Worm (Caenorhabditis elegans): Measurements from ENCODE around the gene dnj-9.
"Not testable (repeated sequence)": the region's sequence is repeated elsewhere in the genome, so short reads cannot be mapped to it uniquely, and the experiment has no call there.

The dnj-9 gene

DNA sequence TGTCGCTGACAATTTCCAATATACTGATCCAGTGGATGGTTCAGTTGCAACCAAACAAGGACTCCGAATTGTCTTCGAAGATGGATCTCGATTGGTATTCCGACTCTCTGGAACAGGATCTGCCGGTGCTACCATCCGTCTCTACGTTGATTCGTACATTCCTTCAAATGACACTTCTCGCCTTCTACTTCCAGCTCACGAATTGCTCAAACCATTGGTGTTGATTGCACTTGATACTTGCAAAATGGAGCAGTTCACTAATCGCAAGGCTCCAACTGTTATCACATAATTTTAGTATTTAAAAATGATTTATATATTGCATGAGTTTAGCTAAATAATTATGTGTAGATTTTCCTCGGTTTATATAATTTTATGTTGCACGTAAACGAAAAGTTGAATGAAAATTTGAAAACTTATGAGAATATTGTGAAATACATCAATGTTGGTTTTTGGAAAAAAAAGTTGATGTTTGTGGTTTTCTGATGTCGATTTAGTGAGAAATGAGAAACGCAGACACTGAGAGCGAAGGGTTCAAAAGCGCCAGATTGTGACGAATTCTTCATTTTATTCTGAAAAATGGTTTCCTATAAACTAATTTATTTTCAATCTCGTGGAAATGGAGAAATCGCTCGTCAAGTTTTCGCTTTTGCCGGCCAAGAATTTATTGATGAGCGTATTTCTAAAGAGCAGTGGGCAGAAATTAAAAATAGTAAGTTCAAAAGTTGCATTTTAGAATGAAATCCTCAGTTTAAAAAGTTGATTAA, 39.3 kb downstream of the dnj-9 start, which contains the start of gene gst-9:
Gene gst-9 (plus strand): TSS at position 574 of the 764 bp plus-strand sequence.
- TF ChIP-seq mab-5 (tag; optimal IDR thresholded peaks at IDR 0.05) (no peak), ama-1 (optimal IDR thresholded peaks at IDR 0.05) (peak; percentile 81), nhr-129 (tag; optimal IDR thresholded peaks at IDR 0.05) (peak; percentile 33), ztf-4 (tag; optimal IDR thresholded peaks at IDR 0.05) (peak; percentile 66), unc-39 (tag; optimal IDR thresholded peaks at IDR 0.05) (no peak), aly-2 (tag; optimal IDR thresholded peaks at IDR 0.05) (no peak), zag-1 (tag; optimal IDR thresholded peaks at IDR 0.05) (no peak), sma-3 (GFP tag; optimal IDR thresholded peaks at IDR 0.05) (peak; percentile 23), lin-39 (tag; optimal IDR thresholded peaks at IDR 0.05) (no peak), sem-4 (tag; optimal IDR thresholded peaks at IDR 0.05) (no peak), egl-27 (tag; optimal IDR thresholded peaks at IDR 0.05) (no peak), F13H6.1 (tag; optimal IDR thresholded peaks at IDR 0.05) (peak; percentile 25), crh-2 (tag; optimal IDR thresholded peaks at IDR 0.05) (peak; percentile 61), lsy-2 (tag; optimal IDR thresholded peaks at IDR 0.05) (peak in 1 of 2 experiments; percentile 51), alr-1 (tag; optimal IDR thresholded peaks at IDR 0.05) (no peak), nhr-6 (tag; optimal IDR thresholded peaks at IDR 0.05) (peak; percentile 8), sma-9 (GFP tag; optimal IDR thresholded peaks at IDR 0.05) (peak; percentile 33), sma-9 (tag; optimal IDR thresholded peaks at IDR 0.05) (no peak), unc-55 (GFP tag; optimal IDR thresholded peaks at IDR 0.05) (peak; percentile 43)

DNA sequence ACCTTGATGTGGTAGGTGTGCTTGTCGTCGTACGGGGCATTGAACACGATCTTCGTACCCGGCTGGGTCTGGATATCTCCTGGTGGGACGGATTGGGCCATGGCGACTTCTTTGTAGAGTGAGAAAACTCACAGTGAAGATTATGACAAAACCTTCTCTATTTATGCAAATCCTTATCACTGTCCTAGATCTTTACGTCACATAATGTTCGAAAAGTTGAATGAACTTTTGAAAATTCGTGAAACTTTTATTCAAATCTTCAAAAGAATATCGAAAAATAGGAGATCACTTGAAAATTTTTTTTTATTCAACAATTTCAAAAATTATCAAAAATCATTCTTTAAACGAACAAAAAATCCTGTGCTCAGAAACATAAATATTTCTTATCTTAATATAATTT, 40.7 kb downstream of the dnj-9 start, which contains the start of gene msp-33:
Gene msp-33 (minus strand): TSS at position 101 of the 400 bp plus-strand sequence.
- TF ChIP-seq ZK546.5 (tag; optimal IDR thresholded peaks at IDR 0.05) (no peak), blmp-1 (tag; optimal IDR thresholded peaks at IDR 0.05; ENCODE audit: insufficient read depth) (no peak), sma-9 (GFP tag; optimal IDR thresholded peaks at IDR 0.05) (no peak), sma-9 (tag; optimal IDR thresholded peaks at IDR 0.05) (no peak), unc-62 (GFP tag; optimal IDR thresholded peaks at IDR 0.05) (no peak), egl-27 (tag; optimal IDR thresholded peaks at IDR 0.05) (no peak), F13H6.1 (tag; optimal IDR thresholded peaks at IDR 0.05) (no peak), R02D3.7 (tag; optimal IDR thresholded peaks at IDR 0.05) (no peak), nhr-129 (tag; optimal IDR thresholded peaks at IDR 0.05) (no peak), nhr-237 (tag; optimal IDR thresholded peaks at IDR 0.05) (no peak), nhr-21 (tag; optimal IDR thresholded peaks at IDR 0.05) (no peak), aly-2 (tag; optimal IDR thresholded peaks at IDR 0.05) (no peak), lin-11 (tag; optimal IDR thresholded peaks at IDR 0.05) (no peak), unc-55 (GFP tag; optimal IDR thresholded peaks at IDR 0.05) (no peak), lin-39 (tag; optimal IDR thresholded peaks at IDR 0.05) (no peak), skn-1 (tag; optimal IDR thresholded peaks at IDR 0.05) (no peak), nhr-25 (tag; optimal IDR thresholded peaks at IDR 0.05) (no peak)

DNA sequence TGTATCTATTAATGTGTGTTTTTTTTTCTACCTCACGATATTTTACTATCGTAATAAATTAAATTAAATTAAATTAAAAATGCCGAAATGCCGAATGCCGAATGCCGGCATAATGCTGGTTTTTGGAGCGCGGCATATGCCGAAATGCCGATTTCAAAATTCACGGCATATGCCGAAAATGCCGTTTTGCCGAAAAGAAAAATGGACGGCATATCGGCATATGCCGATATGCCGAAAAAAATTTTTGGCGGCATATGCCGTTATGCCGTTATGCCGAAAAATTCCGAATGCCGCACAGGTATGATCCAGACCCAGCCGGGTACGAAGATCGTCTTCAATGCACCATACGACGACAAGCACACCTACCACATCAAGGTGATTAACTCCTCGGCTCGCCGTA, 46.7 kb downstream of the dnj-9 start, which contains the start of gene msp-32:
Gene msp-32 (plus strand): TSS at position 301 of the 400 bp plus-strand sequence.
- not testable (repeated sequence) for TF ChIP-seq dmd-4, nhr-25, elt-1 (tag; optimal IDR thresholded peaks at IDR 0.05)

DNA sequence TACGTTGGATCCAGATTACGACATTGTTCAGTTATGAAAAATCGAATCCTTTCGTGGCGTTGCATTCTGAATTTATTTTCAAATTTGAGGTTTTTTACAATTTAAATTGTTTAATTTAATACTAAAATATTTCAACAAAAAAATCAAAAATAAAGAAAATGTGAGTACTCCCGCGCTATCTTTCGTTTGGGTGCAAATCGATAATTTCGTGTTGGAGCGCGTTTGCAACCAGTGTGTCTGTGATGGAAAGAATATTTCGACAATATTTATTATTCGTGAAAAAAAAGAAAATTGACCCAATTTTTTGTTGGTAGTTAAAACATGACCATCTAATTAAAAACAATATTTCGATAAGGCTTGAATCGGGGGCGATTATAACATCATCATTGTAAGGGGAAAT, 50.2 kb downstream of the dnj-9 start, which contains the start of gene R05F9.9:
Gene R05F9.9 (minus strand): TSS at position 66 of the 400 bp plus-strand sequence.
- peak; percentile 72 for TF ChIP-seq crh-2 (tag; optimal IDR thresholded peaks at IDR 0.05)
- TF ChIP-seq lin-13 (GFP tag; optimal IDR thresholded peaks at IDR 0.05), result peak; percentile 16
- no peak for TF ChIP-seq blmp-1 (tag; optimal IDR thresholded peaks at IDR 0.05; ENCODE audit: insufficient read depth)
- peak; percentile 67 for TF ChIP-seq C34F6.9 (tag; optimal IDR thresholded peaks at IDR 0.05)
- peak in 1 of 2 experiments; percentile 74 for TF ChIP-seq lsy-2 (tag; optimal IDR thresholded peaks at IDR 0.05)
- no peak for TF ChIP-seq nhr-21 (tag; optimal IDR thresholded peaks at IDR 0.05)
- TF ChIP-seq dmd-4 (tag; optimal IDR thresholded peaks at IDR 0.05), result no peak
- TF ChIP-seq zag-1 (tag; optimal IDR thresholded peaks at IDR 0.05), result no peak
- TF ChIP-seq gmeb-1 (tag; optimal IDR thresholded peaks at IDR 0.05), result peak; percentile 15
- no peak for TF ChIP-seq unc-39 (tag; optimal IDR thresholded peaks at IDR 0.05)
- peak; percentile 70 for TF ChIP-seq unc-55 (GFP tag; optimal IDR thresholded peaks at IDR 0.05)
- no peak for TF ChIP-seq nhr-77 (tag; optimal IDR thresholded peaks at IDR 0.05)
- peak; percentile 82 for TF ChIP-seq ztf-4 (tag; optimal IDR thresholded peaks at IDR 0.05)
- no peak for TF ChIP-seq mdl-1 (tag; optimal IDR thresholded peaks at IDR 0.05)
- no peak for TF ChIP-seq snpc-4 (tag; optimal IDR thresholded peaks at IDR 0.05)
- no peak for TF ChIP-seq mbf-1 (tag; optimal IDR thresholded peaks at IDR 0.05)
- peak; percentile 62 for TF ChIP-seq ama-1 (optimal IDR thresholded peaks at IDR 0.05)
- peak; percentile 2 for TF ChIP-seq nhr-129 (tag; optimal IDR thresholded peaks at IDR 0.05)
- TF ChIP-seq skn-1 (tag; optimal IDR thresholded peaks at IDR 0.05), result no peak
- no peak for TF ChIP-seq nhr-237 (tag; optimal IDR thresholded peaks at IDR 0.05)
- TF ChIP-seq lin-39 (tag; optimal IDR thresholded peaks at IDR 0.05), result no peak
- TF ChIP-seq nhr-11 (tag; optimal IDR thresholded peaks at IDR 0.05), result no peak
- no peak for TF ChIP-seq nhr-6 (tag; optimal IDR thresholded peaks at IDR 0.05)
- no peak for TF ChIP-seq R02D3.7 (tag; optimal IDR thresholded peaks at IDR 0.05)
- no peak for TF ChIP-seq egl-27 (tag; optimal IDR thresholded peaks at IDR 0.05)
- TF ChIP-seq ztf-1 (GFP tag; conservative IDR thresholded peaks at IDR 0.05), result no peak
- no peak for TF ChIP-seq nhr-10 (tag; optimal IDR thresholded peaks at IDR 0.05)
- no peak for TF ChIP-seq peb-1 (tag; optimal IDR thresholded peaks at IDR 0.05)
- TF ChIP-seq ztf-11 (tag; optimal IDR thresholded peaks at IDR 0.05), result no peak
- no peak for TF ChIP-seq aly-2 (tag; optimal IDR thresholded peaks at IDR 0.05)
- TF ChIP-seq sma-9 (GFP tag; optimal IDR thresholded peaks at IDR 0.05), result no peak
- no peak for TF ChIP-seq sma-9 (tag; optimal IDR thresholded peaks at IDR 0.05)
